Fruit fly (Drosophila melanogaster): Measurements from ENCODE around the gene Ag5r2.

Ag5r2 gene

dm6 chrX:14765737-14766253 lies 18.1 kb downstream of the Ag5r2 start, which contains the start of gene CG15890 (continued):
- TF ChIP-seq NfI (GFP tag; optimal IDR thresholded peaks at IDR 0.05) (peak; percentile 0), CG5180 (GFP tag; optimal IDR thresholded peaks at IDR 0.05) (peak; percentile 26), Atf-2 (GFP tag; optimal IDR thresholded peaks at IDR 0.05) (peak; percentile 38), CG32532 (GFP tag; IDR thresholded peaks at IDR 0.05) (no peak), CG6175 (GFP tag; IDR thresholded peaks at IDR 0.05) (no peak), CG1832 (GFP tag; optimal IDR thresholded peaks at IDR 0.05) (no peak), CG12391 (tag; optimal IDR thresholded peaks at IDR 0.05) (peak; percentile 68), CG14710 (tag; optimal IDR thresholded peaks at IDR 0.05) (peak; percentile 42), CG6654 (GFP tag; optimal IDR thresholded peaks at IDR 0.05) (peak; percentile 34), CG16815 (GFP tag; optimal IDR thresholded peaks at IDR 0.05) (peak; percentile 40), CG3163 (GFP tag; optimal IDR thresholded peaks at IDR 0.05) (peak; percentile 0), CG7372 (GFP tag; IDR thresholded peaks at IDR 0.05) (peak; percentile 18; the same call in 1 of the 2 replicates), CG7963 (GFP tag; IDR thresholded peaks at IDR 0.05; ENCODE audit: partially characterized antibody) (no peak), Ptx1 (GFP tag; IDR thresholded peaks at IDR 0.05) (no peak), CG2199 (GFP tag; IDR thresholded peaks at IDR 0.05) (no peak), ATbp (GFP tag; optimal IDR thresholded peaks at IDR 0.05) (peak; percentile 64), fd96Cb (tag; optimal IDR thresholded peaks at IDR 0.05) (peak; percentile 61), Hr3 (GFP tag; optimal IDR thresholded peaks at IDR 0.05) (peak; percentile 50), ranshi (GFP tag; IDR thresholded peaks at IDR 0.05) (peak; percentile 8; the same call in 1 of the 2 replicates), CG14965 (GFP tag; optimal IDR thresholded peaks at IDR 0.05; ENCODE audit: borderline replicate concordance) (no peak), usp (GFP tag; optimal IDR thresholded peaks at IDR 0.05) (no peak), pum (GFP tag; optimal IDR thresholded peaks at IDR 0.05) (peak; percentile 25), kni (GFP tag; optimal IDR thresholded peaks at IDR 0.05) (no peak), hth (optimal IDR thresholded peaks at IDR 0.05) (no peak), zf30C (GFP tag; optimal IDR thresholded peaks at IDR 0.05) (no peak), lbe (GFP tag; optimal IDR thresholded peaks at IDR 0.05) (no peak), B-H1 (GFP tag; IDR thresholded peaks at IDR 0.05) (no peak), klu (GFP tag; IDR thresholded peaks at IDR 0.05) (0 out of 2 replicates have a peak, but pooled peaks have one; percentile 32), CrebB (tag; optimal IDR thresholded peaks at IDR 0.05) (no peak), fu2 (GFP tag; optimal IDR thresholded peaks at IDR 0.05) (peak; percentile 28), sc (optimal IDR thresholded peaks at IDR 0.05) (no peak), sc (GFP tag; optimal IDR thresholded peaks at IDR 0.05) (peak; percentile 56), slp2 (GFP tag; optimal IDR thresholded peaks at IDR 0.05) (no peak), Camta (GFP tag; optimal IDR thresholded peaks at IDR 0.05) (no peak), CG10147 (GFP tag; optimal IDR thresholded peaks at IDR 0.05) (peak; percentile 55), sqz (GFP tag; optimal IDR thresholded peaks at IDR 0.05) (no peak), ken (GFP tag; IDR thresholded peaks at IDR 0.05) (no peak), wek (GFP tag; optimal IDR thresholded peaks at IDR 0.05) (no peak), esg (GFP tag; conservative IDR thresholded peaks at IDR 0.05) (0 out of 2 replicates have a peak, but pooled peaks have one; percentile 18), run (tag; optimal IDR thresholded peaks at IDR 0.05) (no peak), amos (GFP tag; IDR thresholded peaks at IDR 0.05; ENCODE audit: partially characterized antibody) (no peak), pnt (GFP tag; optimal IDR thresholded peaks at IDR 0.05) (peak; percentile 9), CG34422 (GFP tag; IDR thresholded peaks at IDR 0.05) (0 out of 3 replicates have a peak, but pooled peaks have one; percentile 7), CG8388 (GFP tag; optimal IDR thresholded peaks at IDR 0.05) (peak; percentile 65), CG1792 (GFP tag; optimal IDR thresholded peaks at IDR 0.05) (no peak), CG6689 (GFP tag; IDR thresholded peaks at IDR 0.05) (0 out of 2 replicates have a peak, but pooled peaks have one; percentile 54), CG18011 (GFP tag; optimal IDR thresholded peaks at IDR 0.05) (no peak), luna (GFP tag; optimal IDR thresholded peaks at IDR 0.05) (no peak), CG10321 (GFP tag; IDR thresholded peaks at IDR 0.05) (no peak), CG9797 (GFP tag; optimal IDR thresholded peaks at IDR 0.05) (no peak), twi (tag; optimal IDR thresholded peaks at IDR 0.05) (peak; percentile 23)
